Worm (Caenorhabditis elegans) whole organism, L4 larva: ENCODE measurements around the gene btb-19.

Experiments used
- F10B5.3 ChIP-seq: sonication (generic microtip); optimal IDR thresholded peaks from 2 replicates; lab custom pipeline; 2016; ENCODE audit warnings: mild to moderate bottlenecking, missing genetic modification characterization, missing compliant biosample characterization
- F37D6.2 ChIP-seq: sonication (generic microtip); optimal IDR thresholded peaks from 2 replicates; lab custom pipeline; 2016; ENCODE audit warnings: mild to moderate bottlenecking, missing genetic modification characterization, missing compliant biosample characterization
- F44E2.7 ChIP-seq: fragments of 200-800 bp; sonication (Bioruptor generic); IDR thresholded peaks from 2 replicates; pipeline ENCODE4 v2.1.2; 2022; ENCODE audit warnings: missing genetic modification characterization, missing compliant biosample characterization
- R02D3.7 ChIP-seq: fragments of 150-350 bp; sonication (generic microtip); optimal IDR thresholded peaks from 3 replicates; lab custom pipeline; 2014; ENCODE audit warnings: missing biosample characterization, missing genetic modification characterization
- T26A8.4 ChIP-seq: fragments of 200-800 bp; sonication (Bioruptor generic); IDR thresholded peaks from 2 replicates; pipeline ENCODE4 v1.3.6; 2022; ENCODE audit warnings: missing genetic modification characterization, missing compliant biosample characterization
- Y105C5A.15 ChIP-seq: fragments of 200-800 bp; sonication (Bioruptor generic); IDR thresholded peaks from 2 replicates; pipeline ENCODE4 v1.3.6; 2022; ENCODE audit warnings: missing genetic modification characterization, missing compliant biosample characterization
- ZK337.2 ChIP-seq: fragments of 200-800 bp; sonication (Bioruptor generic); IDR thresholded peaks from 2 replicates; pipeline ENCODE4 v1.3.6; 2022; ENCODE audit warnings: missing genetic modification reagents, missing genetic modification characterization, missing compliant biosample characterization
- aha-1 ChIP-seq: fragments of 150-350 bp; peaks from one replicate; lab custom pipeline; 2014; ENCODE audit warnings: missing biosample characterization, missing genetic modification characterization
- aly-2 ChIP-seq: sonication (generic microtip); optimal IDR thresholded peaks from 2 replicates; lab custom pipeline; 2018; ENCODE audit warnings: missing biosample characterization, missing genetic modification characterization
- ama-1 ChIP-seq: fragments of 150-350 bp; optimal IDR thresholded peaks from 2 replicates; lab custom pipeline; 2014; ENCODE audit warnings: inconsistent platforms, mixed read lengths
- ceh-20 ChIP-seq: fragments of 200-800 bp; sonication (Bioruptor generic); IDR thresholded peaks from 2 replicates; pipeline ENCODE4 v1.3.6; 2022; ENCODE audit warnings: missing genetic modification reagents, missing genetic modification characterization, missing compliant biosample characterization
- ceh-32 ChIP-seq: sonication (generic microtip); optimal IDR thresholded peaks from 2 replicates; lab custom pipeline; 2016; ENCODE audit warnings: mild to moderate bottlenecking, missing genetic modification characterization, missing compliant biosample characterization; ENCODE audit not compliant: poor library complexity
- ceh-44 ChIP-seq: fragments of 200-800 bp; sonication (Bioruptor generic); IDR thresholded peaks from 2 replicates; pipeline ENCODE4 v1.3.6; 2022; ENCODE audit warnings: missing genetic modification reagents, missing genetic modification characterization, missing compliant biosample characterization
- ceh-62 ChIP-seq: sonication (generic microtip); optimal IDR thresholded peaks from 2 replicates; lab custom pipeline; 2017; ENCODE audit warnings: missing biosample characterization, missing genetic modification characterization
- cey-2 ChIP-seq: sonication (generic microtip); optimal IDR thresholded peaks from 3 replicates; lab custom pipeline; 2017; ENCODE audit warnings: missing genetic modification characterization, mild to moderate bottlenecking, missing compliant biosample characterization, antibody characterized with exemption, borderline replicate concordance; ENCODE audit not compliant: insufficient read depth
- daf-12 ChIP-seq: fragments of 150-350 bp; optimal IDR thresholded peaks from 2 replicates; lab custom pipeline; 2014; ENCODE audit warnings: missing biosample characterization, missing genetic modification reagents, missing genetic modification characterization
- dmd-6 ChIP-seq: fragments of 200-800 bp; sonication (Bioruptor generic); IDR thresholded peaks from 2 replicates; pipeline ENCODE4 v1.3.6; 2022; ENCODE audit warnings: missing genetic modification reagents, missing genetic modification characterization, missing compliant biosample characterization
- dve-1 ChIP-seq: sonication (generic microtip); optimal IDR thresholded peaks from 2 replicates; lab custom pipeline; 2017; ENCODE audit warnings: antibody characterized with exemption, mild to moderate bottlenecking, missing genetic modification characterization, missing compliant biosample characterization; ENCODE audit not compliant: insufficient read depth
- egl-27 ChIP-seq: sonication (generic microtip); optimal IDR thresholded peaks from 3 replicates; lab custom pipeline; 2017; ENCODE audit warnings: missing biosample characterization, missing genetic modification reagents, missing genetic modification characterization
- hif-1 ChIP-seq, 2 experiments: sonication (generic microtip); optimal IDR thresholded peaks; 2 replicates each; lab custom pipeline; 2016 to 2017; ENCODE audit warnings: missing compliant biosample characterization in 2 of 2, missing genetic modification characterization in 2 of 2, missing genetic modification reagents in 2 of 2, missing genotype in 2 of 2, mild to moderate bottlenecking in 1 of 2
- hlh-11 ChIP-seq: fragments of 200-800 bp; sonication (Bioruptor generic); optimal IDR thresholded peaks from 2 replicates; lab custom pipeline; 2018; ENCODE audit warnings: mild to moderate bottlenecking, missing genetic modification characterization, missing compliant biosample characterization
- hlh-30 ChIP-seq: sonication (generic microtip); optimal IDR thresholded peaks from 2 replicates; lab custom pipeline; 2017; ENCODE audit warnings: antibody characterized with exemption, mild to moderate bottlenecking, missing genetic modification characterization, missing compliant biosample characterization; ENCODE audit not compliant: insufficient read depth
- jun-1 ChIP-seq: fragments of 150-350 bp; optimal IDR thresholded peaks from 2 replicates; lab custom pipeline; 2014; ENCODE audit warnings: missing biosample characterization, missing genetic modification reagents, missing genetic modification characterization
- lim-7 ChIP-seq: fragments of 200-800 bp; sonication (Bioruptor generic); IDR thresholded peaks from 2 replicates; pipeline ENCODE4 v1.3.6; 2022; ENCODE audit warnings: missing genetic modification characterization, missing compliant biosample characterization
- lin-15B ChIP-seq: fragments of 150-350 bp; sonication (generic microtip); optimal IDR thresholded peaks from 3 replicates; lab custom pipeline; 2014; ENCODE audit warnings: missing biosample characterization, missing genetic modification characterization
- lin-29 ChIP-seq: fragments of 200-800 bp; sonication (Bioruptor generic); IDR thresholded peaks from 2 replicates; pipeline ENCODE4 v1.3.6; 2022; ENCODE audit warnings: missing genetic modification reagents, missing genetic modification characterization, missing compliant biosample characterization
- lin-38 ChIP-seq: fragments of 200-800 bp; sonication (Bioruptor generic); IDR thresholded peaks from 2 replicates; pipeline ENCODE4 v1.3.6; 2022; ENCODE audit warnings: missing genetic modification reagents, missing genetic modification characterization, missing compliant biosample characterization
- lin-39 ChIP-seq: fragments of 150-350 bp; optimal IDR thresholded peaks from 2 replicates; lab custom pipeline; 2014; ENCODE audit warnings: missing biosample characterization, missing genetic modification reagents, missing genetic modification characterization
- madf-5 ChIP-seq, 2 experiments: fragments of 200-800 bp; sonication (Bioruptor generic); IDR thresholded peaks; 2 replicates each; pipeline ENCODE4 v1.3.6; 2022; ENCODE audit warnings: missing compliant biosample characterization in 2 of 2, missing genetic modification characterization in 2 of 2
- mdl-1 ChIP-seq, 2 experiments: fragments of 150-350 bp in 1 of 2; sonication (generic microtip) in 1 of 2; optimal IDR thresholded peaks; 2 replicates each; lab custom pipeline; 2014 to 2017; ENCODE audit warnings: missing biosample characterization in 2 of 2, missing genetic modification characterization in 2 of 2
- mdt-29 ChIP-seq: fragments of 200-800 bp; sonication (Bioruptor generic); IDR thresholded peaks from 2 replicates; pipeline ENCODE4 v1.3.6; 2022; ENCODE audit warnings: missing genetic modification reagents, missing genetic modification characterization, missing compliant biosample characterization
- mes-2 ChIP-seq: sonication (generic microtip); optimal IDR thresholded peaks from 2 replicates; lab custom pipeline; 2016; ENCODE audit warnings: missing genotype, mild to moderate bottlenecking, missing genetic modification characterization, missing compliant biosample characterization; ENCODE audit not compliant: poor library complexity, severe bottlenecking
- mxl-2 ChIP-seq: fragments of 200-800 bp; sonication (Bioruptor generic); conservative IDR thresholded peaks from 2 replicates; pipeline ENCODE4 v1.3.6; 2022; ENCODE audit warnings: missing genetic modification reagents, missing genetic modification characterization, missing compliant biosample characterization
- nhr-102 ChIP-seq: sonication (generic microtip); optimal IDR thresholded peaks from 2 replicates; lab custom pipeline; 2016; ENCODE audit warnings: mild to moderate bottlenecking, missing genetic modification characterization, moderate library complexity, missing compliant biosample characterization
- nhr-11 ChIP-seq: fragments of 150-350 bp; optimal IDR thresholded peaks from 2 replicates; lab custom pipeline; 2014; ENCODE audit warnings: missing biosample characterization, missing genetic modification characterization
- nhr-111 ChIP-seq: fragments of 200-800 bp; sonication (Bioruptor generic); optimal IDR thresholded peaks from 2 replicates; lab custom pipeline; 2018; ENCODE audit warnings: mild to moderate bottlenecking, missing genetic modification characterization, missing compliant biosample characterization
- nhr-25 ChIP-seq: sonication (generic microtip); optimal IDR thresholded peaks from 2 replicates; lab custom pipeline; 2017; ENCODE audit warnings: missing genetic modification characterization, mild to moderate bottlenecking, missing compliant biosample characterization, antibody characterized with exemption, moderate library complexity, borderline replicate concordance; ENCODE audit not compliant: insufficient read depth
- nhr-28 ChIP-seq: fragments of 150-350 bp; optimal IDR thresholded peaks from 2 replicates; lab custom pipeline; 2014; ENCODE audit warnings: missing biosample characterization, missing genetic modification characterization
- nhr-6 ChIP-seq: fragments of 150-350 bp; optimal IDR thresholded peaks from 2 replicates; lab custom pipeline; 2014; ENCODE audit warnings: missing biosample characterization, missing genetic modification characterization
- nhr-76 ChIP-seq: fragments of 150-350 bp; optimal IDR thresholded peaks from 2 replicates; lab custom pipeline; 2014; ENCODE audit warnings: missing biosample characterization, missing genetic modification characterization
- pha-4 ChIP-seq, 2 experiments: fragments of 150-350 bp in 1 of 2; fragments of 200-800 bp in 1 of 2; sonication (Bioruptor generic) in 1 of 2; IDR thresholded peaks in 1 of 2; optimal IDR thresholded peaks in 1 of 2; 2 replicates each; pipeline versions ENCODE4 v1.3.6 to Lab custom; 2014 to 2022; ENCODE audit warnings: missing genetic modification characterization in 2 of 2, missing genetic modification reagents in 2 of 2, missing biosample characterization in 1 of 2, missing compliant biosample characterization in 1 of 2
- pqm-1 ChIP-seq: sonication (generic microtip); optimal IDR thresholded peaks from 2 replicates; lab custom pipeline; 2017; ENCODE audit warnings: missing biosample characterization, missing genetic modification characterization
- set-16 ChIP-seq: fragments of 200-800 bp; sonication (Bioruptor generic); IDR thresholded peaks from 2 replicates; pipeline ENCODE4 v1.3.6; 2022; ENCODE audit warnings: missing genetic modification reagents, missing genetic modification characterization, missing compliant biosample characterization
- snpc-1.2 ChIP-seq: fragments of 200-800 bp; sonication (Bioruptor generic); IDR thresholded peaks from 2 replicates; pipeline ENCODE4 v1.3.6; 2022; ENCODE audit warnings: missing genetic modification reagents, missing genetic modification characterization, missing compliant biosample characterization
- snpc-4 ChIP-seq: fragments of 150-350 bp; optimal IDR thresholded peaks from 2 replicates; lab custom pipeline; 2014; ENCODE audit warnings: missing biosample characterization, missing genetic modification characterization
- unc-62 ChIP-seq, 3 experiments: fragments of 150-350 bp in 1 of 3; sonication (generic microtip); optimal IDR thresholded peaks in 2 of 3; peaks in 1 of 3; 1 replicate in 1 of 3; 2 replicates in 2 of 3; lab custom pipeline; 2014 to 2017; ENCODE audit warnings: missing biosample characterization in 3 of 3, missing genetic modification characterization in 3 of 3, missing genetic modification reagents in 3 of 3, missing genotype in 1 of 3
- zag-1 ChIP-seq: fragments of 150-350 bp; optimal IDR thresholded peaks from 2 replicates; lab custom pipeline; 2014; ENCODE audit warnings: missing biosample characterization, missing genetic modification characterization
- ztf-11 ChIP-seq: fragments of 150-350 bp; optimal IDR thresholded peaks from 2 replicates; lab custom pipeline; 2014; ENCODE audit warnings: missing biosample characterization, missing genetic modification characterization
- ztf-7 ChIP-seq: fragments of 150-350 bp; optimal IDR thresholded peaks from 2 replicates; lab custom pipeline; 2014; ENCODE audit warnings: missing biosample characterization, missing genetic modification characterization

btb-19 gene

ce11 chrII:14496809-14497208 is 25.1 kb downstream of the btb-19 start (continued):
- TF ChIP-seq pha-4 (GFP tag; IDR thresholded peaks at IDR 0.05; lab: Robert Waterston, UW), result peak; percentile 93
- no peak for TF ChIP-seq pha-4 (tag; optimal IDR thresholded peaks at IDR 0.05; lab: Kevin White, UChicago)
- TF ChIP-seq pqm-1 (tag; lab: Kevin White, UChicago), result peak; percentile 32
- TF ChIP-seq ceh-32 (tag; lab: Kevin White, UChicago), result no peak
- peak in 1 of 2 experiments; percentile 48 for TF ChIP-seq mdl-1 (tag; optimal IDR thresholded peaks at IDR 0.05; lab: Kevin White, UChicago)
- peak; percentile 89 to 95 for TF ChIP-seq hif-1 (tag; optimal IDR thresholded peaks at IDR 0.05; lab: Kevin White, UChicago)
- TF ChIP-seq ztf-11 (tag; lab: Kevin White, UChicago), result no peak
- TF ChIP-seq F10B5.3 (tag; lab: Kevin White, UChicago), result peak; percentile 57
- TF ChIP-seq ZK337.2 (GFP tag; lab: Robert Waterston, UW), result peak; percentile 75
- peak; percentile 78 for TF ChIP-seq ceh-20 (GFP tag; lab: Robert Waterston, UW)
- peak; percentile 24; the same call in 1 of the 2 replicates for TF ChIP-seq set-16
- TF ChIP-seq T26A8.4 (GFP tag; lab: Robert Waterston, UW), result peak; percentile 88
- TF ChIP-seq unc-62 (GFP tag; optimal IDR thresholded peaks at IDR 0.05 in 1 of 2; lab: Kevin White, UChicago), result peak in 1 of 2 experiments; percentile 93
- no peak for TF ChIP-seq unc-62 (tag; optimal IDR thresholded peaks at IDR 0.05; lab: Kevin White, UChicago)
- peak; percentile 80 for TF ChIP-seq hlh-11 (tag; lab: Kevin White, UChicago)
- TF ChIP-seq lin-29 (GFP tag; lab: Robert Waterston, UW), result peak; percentile 63
- peak; percentile 92 for TF ChIP-seq F44E2.7
- TF ChIP-seq lim-7, result peak; percentile 97
- no peak for TF ChIP-seq lin-15B (tag; lab: Kevin White, UChicago)
- peak; percentile 81 for TF ChIP-seq snpc-1.2 (GFP tag; lab: Robert Waterston, UW)
- TF ChIP-seq R02D3.7 (tag; lab: Kevin White, UChicago), result peak; percentile 7
- peak; percentile 78 to 88; a peak in 2 of 4 replicates for TF ChIP-seq madf-5 (GFP tag; IDR thresholded peaks at IDR 0.05; lab: Robert Waterston, UW)
- peak; percentile 86 for TF ChIP-seq Y105C5A.15 (GFP tag; lab: Robert Waterston, UW)
- TF ChIP-seq nhr-102, result peak; percentile 89
- TF ChIP-seq egl-27 (tag; lab: Kevin White, UChicago), result no peak
- TF ChIP-seq zag-1, result no peak
- no peak for TF ChIP-seq ceh-62 (tag; lab: Kevin White, UChicago)
- peak; percentile 26 for TF ChIP-seq cey-2 (tag; lab: Kevin White, UChicago)
- TF ChIP-seq aly-2 (tag; lab: Kevin White, UChicago), result no peak

DNA sequence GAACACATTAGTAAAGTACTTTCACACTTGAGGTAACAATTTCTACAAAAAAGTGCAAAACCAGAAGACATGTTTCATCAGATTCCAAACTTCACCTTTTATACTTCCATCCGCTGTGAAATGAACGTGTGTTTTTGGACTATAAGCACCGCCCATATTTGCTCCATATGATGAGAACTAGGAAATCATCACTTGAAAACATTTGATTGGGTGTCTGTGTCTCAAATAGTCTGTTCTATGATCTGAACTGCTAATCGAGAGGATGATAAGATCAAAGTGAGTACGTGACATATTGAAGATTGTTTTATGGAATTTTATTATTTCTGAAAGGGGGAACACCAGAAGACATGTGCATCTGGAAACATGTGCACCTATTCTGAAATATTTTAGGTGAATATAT is 26.6 kb downstream of the btb-19 start:
- TF ChIP-seq ZK337.2 (GFP tag; lab: Robert Waterston, UW), result no peak
- TF ChIP-seq dve-1 (tag; lab: Kevin White, UChicago), result peak; percentile 73
- no peak for TF ChIP-seq nhr-76 (tag; lab: Kevin White, UChicago)
- TF ChIP-seq lin-29 (GFP tag; lab: Robert Waterston, UW), result no peak
- TF ChIP-seq F37D6.2 (tag; lab: Kevin White, UChicago), result no peak
- TF ChIP-seq nhr-25 (tag; lab: Kevin White, UChicago), result no peak
- no peak for TF ChIP-seq lin-39 (tag; lab: Kevin White, UChicago)
- no peak for TF ChIP-seq mdt-29 (GFP tag; lab: Robert Waterston, UW)
- no peak for TF ChIP-seq ceh-44 (GFP tag; lab: Robert Waterston, UW)
- TF ChIP-seq hlh-30 (tag; lab: Kevin White, UChicago), result peak; percentile 56
- TF ChIP-seq lin-15B (tag; lab: Kevin White, UChicago), result no peak
- TF ChIP-seq ztf-7 (tag; lab: Kevin White, UChicago), result no peak
- TF ChIP-seq jun-1 (tag; lab: Kevin White, UChicago), result no peak
- peak; percentile 36 for TF ChIP-seq nhr-6 (tag; lab: Kevin White, UChicago)
- peak; percentile 30 for TF ChIP-seq dmd-6 (GFP tag; lab: Robert Waterston, UW)
- TF ChIP-seq nhr-111 (GFP tag; lab: Kevin White, UChicago), result no peak
- no peak for TF ChIP-seq mes-2 (tag; lab: Kevin White, UChicago)
- peak; percentile 96 for TF ChIP-seq aha-1 (tag; lab: Kevin White, UChicago)
- no peak for TF ChIP-seq mxl-2 (GFP tag; lab: Robert Waterston, UW)
- peak; percentile 64 for TF ChIP-seq nhr-28 (tag; lab: Kevin White, UChicago)
- TF ChIP-seq snpc-4 (tag; lab: Kevin White, UChicago), result no peak
- no peak for TF ChIP-seq daf-12
- TF ChIP-seq R02D3.7 (tag; lab: Kevin White, UChicago), result no peak
- TF ChIP-seq nhr-11 (tag; lab: Kevin White, UChicago), result no peak
- TF ChIP-seq lin-38 (GFP tag; lab: Robert Waterston, UW), result no peak
- TF ChIP-seq hif-1 (tag; optimal IDR thresholded peaks at IDR 0.05; lab: Kevin White, UChicago), result peak; percentile 90 to 97
- peak; percentile 4 for TF ChIP-seq ama-1
